Worm (Caenorhabditis elegans): ENCODE results near the gene algn-6.

algn-6 gene

ce11 chrII:8086803-8087202, 47.2 kb downstream of the algn-6 start, which contains the start of gene K02C4.3 (continued):
- no peak for TF ChIP-seq ama-1 (optimal IDR thresholded peaks at IDR 0.05)
- no peak for TF ChIP-seq elt-3 (tag; optimal IDR thresholded peaks at IDR 0.05)
- peak; percentile 21 for TF ChIP-seq nhr-43 (tag; optimal IDR thresholded peaks at IDR 0.05; ENCODE audit: poor library complexity, severe bottlenecking)
- TF ChIP-seq zag-1 (tag; optimal IDR thresholded peaks at IDR 0.05) = no peak
- TF ChIP-seq unc-62 (GFP tag; optimal IDR thresholded peaks at IDR 0.05) = no peak
- no peak for TF ChIP-seq nhr-28 (tag; optimal IDR thresholded peaks at IDR 0.05)
- no peak for TF ChIP-seq mml-1 (tag; optimal IDR thresholded peaks at IDR 0.05)
- TF ChIP-seq ceh-9 (tag; optimal IDR thresholded peaks at IDR 0.05) = no peak
- TF ChIP-seq elt-2 (tag; optimal IDR thresholded peaks at IDR 0.05) = peak; percentile 43
- TF ChIP-seq ztf-4 (tag; optimal IDR thresholded peaks at IDR 0.05) = no peak
- no peak for TF ChIP-seq ceh-28 (tag; optimal IDR thresholded peaks at IDR 0.05)
- no peak for TF ChIP-seq fkh-2 (tag; optimal IDR thresholded peaks at IDR 0.05)
- peak; percentile 46 for TF ChIP-seq hmg-11 (tag; optimal IDR thresholded peaks at IDR 0.05)
- no peak for TF ChIP-seq eor-1 (tag; optimal IDR thresholded peaks at IDR 0.05)
- no peak for TF ChIP-seq mdl-1 (tag; optimal IDR thresholded peaks at IDR 0.05)
- TF ChIP-seq elt-1 (tag; optimal IDR thresholded peaks at IDR 0.05) = no peak
- TF ChIP-seq skn-1 (tag; optimal IDR thresholded peaks at IDR 0.05) = no peak
- no peak for TF ChIP-seq nhr-67 (tag; optimal IDR thresholded peaks at IDR 0.05)

Measured in whole organism, L3 larva.